Fruit fly (Drosophila melanogaster) whole organism, wandering third instar larva: Measurements from ENCODE around the gene t-Grip84.
A peak's percentile ranks its signal among the peaks of the same experiment; 100 is the strongest.

Source experiments
- Abd-B ChIP-seq: fragments of >200 bp; optimal IDR thresholded peaks from 2 replicates; lab custom pipeline; 2017; ENCODE audit warnings: missing biosample characterization, missing genetic modification characterization
- CG32264 ChIP-seq: fragments of 200-800 bp; sonication (Bioruptor generic); optimal IDR thresholded peaks from 2 replicates; lab custom pipeline; 2016; ENCODE audit warnings: missing biosample characterization, missing genetic modification characterization
- CG9705 ChIP-seq: fragments of 200-800 bp; sonication (Bioruptor generic); optimal IDR thresholded peaks from 2 replicates; lab custom pipeline; 2018; ENCODE audit warnings: missing biosample characterization, mild to moderate bottlenecking, missing genetic modification characterization
- CrebA ChIP-seq: fragments of 200-800 bp; sonication (Bioruptor generic); optimal IDR thresholded peaks from 2 replicates; lab custom pipeline; 2016; ENCODE audit warnings: missing biosample characterization, mild to moderate bottlenecking, missing genetic modification characterization, borderline replicate concordance
- Dfd ChIP-seq: fragments of >200 bp; optimal IDR thresholded peaks from 2 replicates; lab custom pipeline; 2017; ENCODE audit warnings: missing biosample characterization, missing genetic modification characterization
- Dif ChIP-seq: fragments of 200-275, 200-300 bp; sonication (Bioruptor generic); optimal IDR thresholded peaks from 2 replicates; lab custom pipeline; 2018; ENCODE audit warnings: missing biosample characterization, missing genetic modification characterization; ENCODE audit not compliant: partially characterized antibody
- GATAd ChIP-seq: sonication (Bioruptor generic); optimal IDR thresholded peaks from 2 replicates; lab custom pipeline; 2016; ENCODE audit warnings: missing biosample characterization, missing genetic modification characterization
- HLH106 ChIP-seq: fragments of 200-800 bp; optimal IDR thresholded peaks from 3 replicates; lab custom pipeline; 2019; ENCODE audit warnings: missing biosample characterization, mild to moderate bottlenecking, missing genetic modification characterization, moderate library complexity
- Hnf4 ChIP-seq: fragments of 200-800 bp; sonication (Bioruptor generic); optimal IDR thresholded peaks from 2 replicates; lab custom pipeline; 2016; ENCODE audit warnings: missing biosample characterization, mild to moderate bottlenecking, missing genetic modification characterization
- Hr78 ChIP-seq: fragments of >200 bp; optimal IDR thresholded peaks from 2 replicates; lab custom pipeline; 2017; ENCODE audit warnings: missing biosample characterization, missing genetic modification characterization
- Hr83 ChIP-seq: fragments of 200-300 bp; sonication (Bioruptor generic); optimal IDR thresholded peaks from 2 replicates; lab custom pipeline; 2016; ENCODE audit warnings: missing biosample characterization, mild to moderate bottlenecking, missing genetic modification characterization, moderate library complexity; ENCODE audit not compliant: poor library complexity, severe bottlenecking
- Jra ChIP-seq: sonication (Bioruptor generic); optimal IDR thresholded peaks from 2 replicates; lab custom pipeline; 2016; ENCODE audit warnings: missing biosample characterization, missing genetic modification characterization
- Mio ChIP-seq: sonication (Bioruptor generic); optimal IDR thresholded peaks from 2 replicates; lab custom pipeline; 2016; ENCODE audit warnings: missing biosample characterization, missing genetic modification characterization
- Myc ChIP-seq: fragments of >200 bp; optimal IDR thresholded peaks from 2 replicates; lab custom pipeline; 2017
- N ChIP-seq: fragments of >200 bp; optimal IDR thresholded peaks from 2 replicates; lab custom pipeline; 2018; ENCODE audit warnings: missing biosample characterization, missing external identifiers, missing genetic modification characterization
- OdsH ChIP-seq: fragments of 200-800 bp; sonication (Bioruptor generic); optimal IDR thresholded peaks from 2 replicates; lab custom pipeline; 2016; ENCODE audit warnings: missing biosample characterization, mild to moderate bottlenecking, missing genetic modification characterization
- Rel ChIP-seq, 2 experiments: fragments of 200-800 bp; sonication (Bioruptor generic) in 1 of 2; optimal IDR thresholded peaks; 2 replicates in 1 of 2; 3 replicates in 1 of 2; lab custom pipeline; 2016 to 2019; ENCODE audit warnings: mild to moderate bottlenecking in 2 of 2, missing biosample characterization in 2 of 2, missing genetic modification characterization in 2 of 2, moderate library complexity in 1 of 2
- Sp1 ChIP-seq: fragments of 200-800 bp; sonication (Bioruptor generic); optimal IDR thresholded peaks from 3 replicates; lab custom pipeline; 2019; ENCODE audit warnings: missing biosample characterization, mild to moderate bottlenecking, missing genetic modification characterization, moderate library complexity
- Vsx2 ChIP-seq: fragments of 200-300, 225-300 bp; sonication (Bioruptor generic); optimal IDR thresholded peaks from 2 replicates; lab custom pipeline; 2018; ENCODE audit warnings: missing biosample characterization, missing genetic modification characterization; ENCODE audit not compliant: partially characterized antibody
- br ChIP-seq: fragments of 200-800 bp; sonication (Bioruptor generic); optimal IDR thresholded peaks from 2 replicates; lab custom pipeline; 2016; ENCODE audit warnings: missing biosample characterization, missing genetic modification characterization
- brk ChIP-seq: fragments of 200-800 bp; sonication (Bioruptor generic); optimal IDR thresholded peaks from 2 replicates; lab custom pipeline; 2016; ENCODE audit warnings: missing biosample characterization, mild to moderate bottlenecking, missing genetic modification characterization
- dl ChIP-seq, 2 experiments: fragments of 175-275, 200-275 bp in 1 of 2; fragments of 200-275 bp in 1 of 2; sonication (Bioruptor generic); optimal IDR thresholded peaks; lab custom pipeline; 2018; ENCODE audit warnings: mild to moderate bottlenecking in 2 of 2, missing biosample characterization in 2 of 2, missing genetic modification characterization in 2 of 2, moderate library complexity in 2 of 2; ENCODE audit not compliant: partially characterized antibody in 2 of 2, insufficient read depth in 1 of 2
- dmrt93B ChIP-seq: fragments of 200-800 bp; sonication (Bioruptor generic); optimal IDR thresholded peaks from 2 replicates; lab custom pipeline; 2018; ENCODE audit warnings: missing biosample characterization, mild to moderate bottlenecking, missing genetic modification characterization
- dsf ChIP-seq: sonication (Bioruptor generic); optimal IDR thresholded peaks from 2 replicates; lab custom pipeline; 2016; ENCODE audit warnings: missing biosample characterization, missing genetic modification characterization, borderline replicate concordance
- ey ChIP-seq: fragments of 200-800 bp; sonication (Bioruptor generic); optimal IDR thresholded peaks from 2 replicates; lab custom pipeline; 2016; ENCODE audit warnings: missing biosample characterization, missing genetic modification characterization
- foxo ChIP-seq, 2 experiments: fragments of 200-800 bp; sonication (Bioruptor generic); optimal IDR thresholded peaks; 2 replicates in 1 of 2; 3 replicates in 1 of 2; lab custom pipeline; 2016 to 2017; ENCODE audit warnings: missing biosample characterization in 2 of 2, missing genetic modification characterization in 2 of 2
- fru ChIP-seq: fragments of 200-800 bp; sonication (Bioruptor generic); optimal IDR thresholded peaks from 3 replicates; lab custom pipeline; 2016; ENCODE audit warnings: missing biosample characterization, mild to moderate bottlenecking, missing genetic modification characterization
- h ChIP-seq: fragments of 200-800 bp; sonication (Bioruptor generic); optimal IDR thresholded peaks from 3 replicates; lab custom pipeline; 2016; ENCODE audit warnings: missing biosample characterization, mild to moderate bottlenecking, missing genetic modification characterization
- jim ChIP-seq: fragments of 175-275, 200-325 bp; sonication (Bioruptor generic); optimal IDR thresholded peaks from 2 replicates; lab custom pipeline; 2016; ENCODE audit warnings: missing biosample characterization, mild to moderate bottlenecking, missing genetic modification characterization
- lola ChIP-seq: fragments of >200 bp; optimal IDR thresholded peaks from 2 replicates; lab custom pipeline; 2017; ENCODE audit warnings: missing biosample characterization, missing genetic modification characterization
- pan ChIP-seq: fragments of >200 bp; optimal IDR thresholded peaks from 2 replicates; lab custom pipeline; 2017
- psq ChIP-seq: fragments of 200-800 bp; sonication (Bioruptor generic); optimal IDR thresholded peaks from 3 replicates; lab custom pipeline; 2017; ENCODE audit warnings: missing biosample characterization, mild to moderate bottlenecking, missing genetic modification characterization, moderate library complexity
- rgr ChIP-seq: fragments of 200-800 bp; sonication (Bioruptor generic); optimal IDR thresholded peaks from 3 replicates; lab custom pipeline; 2016; ENCODE audit warnings: missing biosample characterization, mild to moderate bottlenecking, missing genetic modification characterization
- sage ChIP-seq: fragments of 200-800 bp; sonication (Bioruptor generic); optimal IDR thresholded peaks from 2 replicates; lab custom pipeline; 2016; ENCODE audit warnings: missing biosample characterization, mild to moderate bottlenecking, missing genetic modification characterization
- sv ChIP-seq: fragments of 200-800 bp; sonication (Bioruptor generic); optimal IDR thresholded peaks from 3 replicates; lab custom pipeline; 2016; ENCODE audit warnings: missing biosample characterization, missing genetic modification characterization
- tai ChIP-seq: sonication (Bioruptor generic); optimal IDR thresholded peaks from 2 replicates; lab custom pipeline; 2016; ENCODE audit warnings: missing biosample characterization, missing genetic modification characterization
- usp ChIP-seq: fragments of >200 bp; optimal IDR thresholded peaks from 2 replicates; lab custom pipeline; 2017; ENCODE audit warnings: missing biosample characterization, missing genetic modification characterization
- woc ChIP-seq: sonication (Bioruptor generic); optimal IDR thresholded peaks from 2 replicates; lab custom pipeline; 2016; ENCODE audit warnings: missing biosample characterization, mild to moderate bottlenecking, missing genetic modification characterization

Gene t-Grip84

dm6 chr3L:7601122-7601841, 10.5 kb upstream of the t-Grip84 start:
- TF ChIP-seq Myc (lab: Kevin White, UChicago) (no peak), dsf (GFP tag; lab: Kevin White, UChicago) (no peak), HLH106 (peak; percentile 72), Abd-B (no peak), pan (lab: Kevin White, UChicago) (no peak), br (GFP tag; lab: Kevin White, UChicago) (peak; percentile 68), Jra (peak; percentile 30), Vsx2 (GFP tag; lab: Kevin White, UChicago) (no peak), sv (GFP tag; lab: Kevin White, UChicago) (no peak), Sp1 (GFP tag; lab: Kevin White, UChicago) (peak; percentile 64), brk (peak; percentile 48), Hr83 (no peak), CrebA (GFP tag; lab: Kevin White, UChicago) (no peak), Hr78 (no peak), CG32264 (GFP tag; lab: Kevin White, UChicago) (peak; percentile 23), jim (GFP tag; lab: Kevin White, UChicago) (no peak), OdsH (peak; percentile 61), lola (GFP tag; lab: Kevin White, UChicago) (no peak), usp (GFP tag; lab: Kevin White, UChicago) (no peak), GATAd (GFP tag; lab: Kevin White, UChicago) (no peak), fru (peak; percentile 77), Rel (GFP tag; optimal IDR thresholded peaks at IDR 0.05; lab: Kevin White, UChicago) (no peak), Rel (tag; optimal IDR thresholded peaks at IDR 0.05; lab: Kevin White, UChicago) (no peak), woc (peak; percentile 54), dmrt93B (peak; percentile 32), CG9705 (GFP tag; lab: Kevin White, UChicago) (peak; percentile 24), N (no peak), Dfd (GFP tag; lab: Kevin White, UChicago) (no peak), Dif (GFP tag; lab: Kevin White, UChicago) (no peak), h (GFP tag; lab: Kevin White, UChicago) (peak; percentile 76), Mio (GFP tag; lab: Kevin White, UChicago) (no peak), Hnf4 (GFP tag; lab: Kevin White, UChicago) (peak; percentile 55), sage (GFP tag; lab: Kevin White, UChicago) (peak; percentile 32), dl (GFP tag; optimal IDR thresholded peaks at IDR 0.05; lab: Kevin White, UChicago; ENCODE audit: insufficient read depth in 1 of 2, partially characterized antibody in 2 of 2) (no peak), tai (GFP tag; lab: Kevin White, UChicago) (peak; percentile 53), foxo (GFP tag; optimal IDR thresholded peaks at IDR 0.05; lab: Kevin White, UChicago) (peak in 1 of 2 experiments; percentile 76), rgr (GFP tag; lab: Kevin White, UChicago) (peak; percentile 64), psq (GFP tag; lab: Kevin White, UChicago) (peak; percentile 58), ey (GFP tag; lab: Kevin White, UChicago) (peak; percentile 66)
- TF ChIP-seq, all 38 proteins: peak for 19

dm6 chr3L:7598329-7598728, 7.5 kb upstream of the t-Grip84 start:
- TF ChIP-seq Sp1 (GFP tag; lab: Kevin White, UChicago): no peak
- TF ChIP-seq Dfd (GFP tag; lab: Kevin White, UChicago): no peak
- TF ChIP-seq Vsx2 (GFP tag; lab: Kevin White, UChicago): no peak
- TF ChIP-seq pan (lab: Kevin White, UChicago): no peak
